Worm (Caenorhabditis elegans): Measurements from ENCODE around the gene sma-2.
A peak's percentile ranks its signal among the peaks of the same experiment; 100 is the strongest.

The sma-2 gene

DNA sequence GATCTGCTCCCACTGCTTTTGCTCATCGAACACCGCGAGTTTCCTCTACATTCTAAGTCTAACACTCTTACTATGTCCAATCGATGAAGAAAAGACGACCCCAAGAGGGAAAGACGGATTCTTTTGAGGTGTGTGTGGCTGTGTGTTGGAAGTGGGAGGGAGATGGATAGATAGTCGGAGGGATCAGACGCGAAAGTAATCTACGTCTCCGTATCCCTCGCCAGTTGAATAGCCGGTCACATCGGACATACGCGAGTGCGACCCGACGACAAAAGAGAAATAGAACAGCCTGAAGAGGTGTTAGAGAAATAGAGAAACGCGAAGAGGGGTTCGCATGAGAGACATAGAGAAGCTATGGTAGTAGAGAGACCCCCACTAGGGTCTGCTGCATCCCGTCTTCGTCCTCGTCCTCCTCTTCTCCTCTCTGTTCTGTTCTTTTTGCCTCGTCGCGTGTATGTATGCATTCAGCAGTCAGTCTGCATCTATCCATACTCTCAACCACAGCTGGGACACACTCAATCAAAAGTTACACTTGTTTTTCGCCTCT lies 46.2 kb downstream of the sma-2 start (continued):
- no peak for TF ChIP-seq fkh-3 (tag; optimal IDR thresholded peaks at IDR 0.05)
- TF ChIP-seq dpff-1 (tag; optimal IDR thresholded peaks at IDR 0.05): no peak
- TF ChIP-seq nhr-80 (tag; optimal IDR thresholded peaks at IDR 0.05): peak; percentile 81
- peak; percentile 90 for TF ChIP-seq dox-1 (GFP tag; IDR thresholded peaks at IDR 0.05)
- TF ChIP-seq ceh-27 (GFP tag; optimal IDR thresholded peaks at IDR 0.05): peak; percentile 93
- TF ChIP-seq F23B12.7 (tag; optimal IDR thresholded peaks at IDR 0.05; ENCODE audit: insufficient read depth): peak; percentile 18
- no peak for TF ChIP-seq F22D6.2 (tag; optimal IDR thresholded peaks at IDR 0.05)
- peak; percentile 49 for TF ChIP-seq snpc-1.3 (tag; optimal IDR thresholded peaks at IDR 0.05; ENCODE audit: insufficient read depth)
- no peak for TF ChIP-seq nhr-120 (GFP tag; IDR thresholded peaks at IDR 0.05)
- TF ChIP-seq lir-1 (GFP tag; conservative IDR thresholded peaks at IDR 0.05): peak; percentile 45; the same call in 1 of the 2 replicates
- TF ChIP-seq bed-1 (GFP tag; IDR thresholded peaks at IDR 0.05): peak; percentile 56; the same call in 1 of the 2 replicates
- TF ChIP-seq Y53G8AR.9 (GFP tag; conservative IDR thresholded peaks at IDR 0.05): no peak
- peak; percentile 95 for TF ChIP-seq attf-5 (GFP tag; optimal IDR thresholded peaks at IDR 0.05)
- TF ChIP-seq B0035.1 (tag; optimal IDR thresholded peaks at IDR 0.05): peak; percentile 37
- TF ChIP-seq repo-1 (tag; optimal IDR thresholded peaks at IDR 0.05): peak; percentile 74
- TF ChIP-seq snpc-3.4 (tag; optimal IDR thresholded peaks at IDR 0.05): peak; percentile 44
- peak; percentile 61 for TF ChIP-seq ets-4 (GFP tag; optimal IDR thresholded peaks at IDR 0.05)
- no peak for TF ChIP-seq Y56A3A.18 (GFP tag; IDR thresholded peaks at IDR 0.05)
- peak; percentile 81 for TF ChIP-seq mcd-1 (GFP tag; IDR thresholded peaks at IDR 0.05)
- TF ChIP-seq lin-35 (GFP tag; optimal IDR thresholded peaks at IDR 0.05): peak in 2 of 3 experiments; percentile 38 to 84
- TF ChIP-seq Y95B8A.8 (GFP tag; IDR thresholded peaks at IDR 0.05): 0 out of 2 replicates have a peak, but pooled peaks have one; percentile 34
- TF ChIP-seq ztf-18 (tag; optimal IDR thresholded peaks at IDR 0.05): peak; percentile 60
- no peak for TF ChIP-seq hlh-26 (GFP tag; conservative IDR thresholded peaks at IDR 0.05)
- TF ChIP-seq nhr-90 (tag; optimal IDR thresholded peaks at IDR 0.05): peak; percentile 60
- TF ChIP-seq sea-2 (GFP tag; IDR thresholded peaks at IDR 0.05): no peak
- peak; percentile 71; the same call in 1 of the 2 replicates for TF ChIP-seq lin-26 (GFP tag; IDR thresholded peaks at IDR 0.05)
- TF ChIP-seq pha-4 (tag; optimal IDR thresholded peaks at IDR 0.05): peak; percentile 49
- TF ChIP-seq tlf-1 (GFP tag; optimal IDR thresholded peaks at IDR 0.05): peak; percentile 67
- TF ChIP-seq hmg-20 (GFP tag; IDR thresholded peaks at IDR 0.05): no peak
- no peak for TF ChIP-seq hrde-1 (tag; optimal IDR thresholded peaks at IDR 0.05; ENCODE audit: borderline replicate concordance)
- TF ChIP-seq ztf-22 (GFP tag; optimal IDR thresholded peaks at IDR 0.05): peak; percentile 43
- peak; percentile 69; the same call in 1 of the 2 replicates for TF ChIP-seq bed-2 (GFP tag; IDR thresholded peaks at IDR 0.05)
- no peak for TF ChIP-seq sdz-38 (tag; optimal IDR thresholded peaks at IDR 0.05)
- TF ChIP-seq gei-17 (GFP tag; optimal IDR thresholded peaks at IDR 0.05): peak; percentile 68
- TF ChIP-seq nhr-179 (tag; optimal IDR thresholded peaks at IDR 0.05): no peak
- peak; percentile 96 for TF ChIP-seq lin-40 (tag; optimal IDR thresholded peaks at IDR 0.05)
- TF ChIP-seq ceh-100 (GFP tag; IDR thresholded peaks at IDR 0.05): peak; percentile 23; the same call in 1 of the 2 replicates
- no peak for TF ChIP-seq efl-1 (GFP tag; optimal IDR thresholded peaks at IDR 0.05)
- TF ChIP-seq F52B5.7 (tag; optimal IDR thresholded peaks at IDR 0.05): no peak
- no peak for TF ChIP-seq T26A5.8 (tag; optimal IDR thresholded peaks at IDR 0.05)
- 0 out of 2 replicates have a peak, but pooled peaks have one; percentile 59 for TF ChIP-seq aptf-2 (GFP tag; conservative IDR thresholded peaks at IDR 0.05)
- TF ChIP-seq snpc-1.1 (tag; optimal IDR thresholded peaks at IDR 0.05; ENCODE audit: insufficient read depth): no peak
- TF ChIP-seq nfya-1 (tag; optimal IDR thresholded peaks at IDR 0.05; ENCODE audit: borderline replicate concordance, insufficient read depth): no peak
- peak; percentile 87 for TF ChIP-seq snpc-4 (GFP tag; optimal IDR thresholded peaks at IDR 0.05)
- TF ChIP-seq snpc-4 (tag; optimal IDR thresholded peaks at IDR 0.05): peak; percentile 89 to 91 (median 90)
- no peak for TF ChIP-seq sptf-2 (GFP tag; optimal IDR thresholded peaks at IDR 0.05)
- peak; percentile 75; the same call in 1 of the 2 replicates for TF ChIP-seq B0336.3 (GFP tag; IDR thresholded peaks at IDR 0.05)

All from whole organism, young adult.